Worm (Caenorhabditis elegans) whole organism, early embryonic: ENCODE results near the gene crh-1.

Experiments used
- B0310.2 ChIP-seq: sonication (generic microtip); optimal IDR thresholded peaks from 2 replicates; lab custom pipeline; 2016; ENCODE audit warnings: mild to moderate bottlenecking, missing genetic modification characterization, missing compliant biosample characterization
- F13C5.2 ChIP-seq: sonication (generic microtip); optimal IDR thresholded peaks from 2 replicates; lab custom pipeline; 2017; ENCODE audit warnings: mild to moderate bottlenecking, missing genetic modification characterization, inconsistent platforms, missing compliant biosample characterization
- aly-1 ChIP-seq: sonication (generic microtip); optimal IDR thresholded peaks from 2 replicates; lab custom pipeline; 2016; ENCODE audit warnings: missing genetic modification characterization, missing compliant biosample characterization
- ama-1 ChIP-seq: fragments of 150-350 bp; optimal IDR thresholded peaks from 2 replicates; lab custom pipeline; 2014
- ceh-13 ChIP-seq: fragments of 200-800 bp; sonication (Bioruptor generic); optimal IDR thresholded peaks from 2 replicates; lab custom pipeline; 2018; ENCODE audit warnings: mild to moderate bottlenecking, missing genetic modification characterization, missing compliant biosample characterization
- ceh-36 ChIP-seq: sonication (generic microtip); optimal IDR thresholded peaks from 2 replicates; lab custom pipeline; 2016; ENCODE audit warnings: missing genetic modification characterization, inconsistent platforms, missing compliant biosample characterization
- ets-7 ChIP-seq: sonication (generic microtip); optimal IDR thresholded peaks from 2 replicates; lab custom pipeline; 2016; ENCODE audit warnings: missing genotype, missing genetic modification characterization, missing compliant biosample characterization
- flt-1 ChIP-seq: fragments of 200-800 bp; sonication (Bioruptor generic); IDR thresholded peaks from 2 replicates; pipeline ENCODE4 v1.3.6; 2022; ENCODE audit warnings: missing genetic modification characterization, missing compliant biosample characterization
- hmbx-1 ChIP-seq: sonication (generic microtip); optimal IDR thresholded peaks from 2 replicates; lab custom pipeline; 2016; ENCODE audit warnings: mild to moderate bottlenecking, missing genetic modification characterization, missing compliant biosample characterization
- hmg-4 ChIP-seq: fragments of 200-800 bp; sonication (Bioruptor generic); optimal IDR thresholded peaks from 2 replicates; lab custom pipeline; 2018; ENCODE audit warnings: mild to moderate bottlenecking, missing genetic modification characterization, missing compliant biosample characterization
- hnd-1 ChIP-seq: sonication (generic microtip); optimal IDR thresholded peaks from 2 replicates; lab custom pipeline; 2016; ENCODE audit warnings: missing genetic modification characterization, missing compliant biosample characterization
- pes-1 ChIP-seq: fragments of 200-800 bp; sonication (Bioruptor generic); IDR thresholded peaks from 2 replicates; pipeline ENCODE4 v1.3.6; 2022; ENCODE audit warnings: missing genetic modification reagents, missing genetic modification characterization, missing compliant biosample characterization
- scrt-1 ChIP-seq: fragments of 200-800 bp; sonication (Bioruptor generic); IDR thresholded peaks from 2 replicates; pipeline ENCODE4 v1.3.6; 2022; ENCODE audit warnings: missing genetic modification characterization, missing compliant biosample characterization
- sea-1 ChIP-seq: fragments of 200-800 bp; sonication (Bioruptor generic); conservative IDR thresholded peaks from 2 replicates; pipeline ENCODE4 v1.3.6; 2022; ENCODE audit warnings: missing genetic modification characterization, missing compliant biosample characterization
- tbx-11 ChIP-seq: fragments of 200-800 bp; sonication (Bioruptor generic); IDR thresholded peaks from 2 replicates; pipeline ENCODE4 v1.3.6; 2022; ENCODE audit warnings: missing genetic modification characterization, missing compliant biosample characterization
- tbx-37 ChIP-seq: fragments of 200-800 bp; sonication (Bioruptor generic); conservative IDR thresholded peaks from 2 replicates; pipeline ENCODE4 v1.3.6; 2022; ENCODE audit warnings: missing genetic modification reagents, missing genetic modification characterization, missing compliant biosample characterization
- tra-4 ChIP-seq: sonication (generic microtip); optimal IDR thresholded peaks from 2 replicates; lab custom pipeline; 2017; ENCODE audit warnings: missing genetic modification characterization, missing compliant biosample characterization

The crh-1 gene

DNA sequence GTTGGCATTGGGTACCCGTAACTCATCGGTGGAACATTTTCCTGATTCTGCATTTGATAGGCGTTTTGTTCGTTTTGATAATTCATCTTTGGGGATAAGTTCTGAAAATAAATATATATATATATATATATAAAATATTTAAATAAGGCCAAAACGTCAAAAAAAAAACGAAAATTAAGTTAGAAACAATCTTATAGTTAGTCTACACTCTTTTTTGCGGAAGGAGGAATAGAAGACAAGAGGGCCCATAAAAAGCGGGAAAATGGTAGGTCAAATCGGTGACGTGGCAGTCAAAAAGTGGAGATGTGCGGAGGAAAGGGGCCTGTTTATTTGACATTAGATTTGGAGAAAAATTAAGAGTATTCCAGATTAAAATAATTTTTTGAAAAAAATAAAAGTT, 20.8 kb upstream of the crh-1 start, which contains the start of gene tbx-33:
TSS of gene tbx-33 (minus strand) at position 101 of the 400 bp plus-strand sequence.
- no peak for TF ChIP-seq F13C5.2 (tag; lab: Kevin White, UChicago)
- TF ChIP-seq sea-1 (GFP tag; lab: Robert Waterston, UW) = no peak
- TF ChIP-seq hmbx-1 (tag; lab: Kevin White, UChicago) = no peak
- TF ChIP-seq tra-4 (tag; lab: Kevin White, UChicago) = no peak
- no peak for TF ChIP-seq aly-1 (tag; lab: Kevin White, UChicago)
- TF ChIP-seq pes-1 (GFP tag; lab: Robert Waterston, UW) = no peak
- TF ChIP-seq hmg-4 (GFP tag; lab: Kevin White, UChicago) = no peak
- TF ChIP-seq tbx-37 (GFP tag; lab: Robert Waterston, UW) = no peak
- no peak for TF ChIP-seq ceh-13 (GFP tag; lab: Kevin White, UChicago)
- no peak for TF ChIP-seq flt-1 (GFP tag; lab: Robert Waterston, UW)
- TF ChIP-seq ama-1 = no peak
- no peak for TF ChIP-seq tbx-11 (GFP tag; lab: Robert Waterston, UW)
- TF ChIP-seq ets-7 (tag; lab: Kevin White, UChicago) = no peak

DNA sequence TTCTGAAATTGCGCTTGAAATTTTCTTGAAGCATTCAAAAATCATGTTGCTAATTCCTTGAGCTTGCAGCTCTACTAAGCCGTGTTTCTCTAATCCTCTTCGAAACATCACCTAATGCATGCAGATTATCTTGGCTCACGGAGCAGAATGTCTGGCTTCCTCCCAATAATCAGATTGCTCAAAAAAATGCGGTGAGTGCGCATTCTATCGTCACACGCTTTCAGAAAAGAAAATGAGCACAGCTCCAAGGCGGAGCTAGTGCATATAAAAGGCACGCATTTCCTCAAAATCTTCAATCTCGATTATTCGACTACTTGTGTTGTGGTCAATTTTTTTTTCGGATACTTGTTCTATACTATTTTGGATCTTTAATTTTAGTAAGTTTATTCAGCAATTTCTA, 16.2 kb upstream of the crh-1 start:
- no peak for TF ChIP-seq hmg-4 (GFP tag; lab: Kevin White, UChicago)
- TF ChIP-seq sea-1 (GFP tag; lab: Robert Waterston, UW) = no peak
- no peak for TF ChIP-seq hmbx-1 (tag; lab: Kevin White, UChicago)
- TF ChIP-seq tbx-11 (GFP tag; lab: Robert Waterston, UW) = no peak
- TF ChIP-seq ets-7 (tag; lab: Kevin White, UChicago) = no peak
- TF ChIP-seq ama-1 = no peak
- TF ChIP-seq flt-1 (GFP tag; lab: Robert Waterston, UW) = no peak
- no peak for TF ChIP-seq B0310.2

DNA sequence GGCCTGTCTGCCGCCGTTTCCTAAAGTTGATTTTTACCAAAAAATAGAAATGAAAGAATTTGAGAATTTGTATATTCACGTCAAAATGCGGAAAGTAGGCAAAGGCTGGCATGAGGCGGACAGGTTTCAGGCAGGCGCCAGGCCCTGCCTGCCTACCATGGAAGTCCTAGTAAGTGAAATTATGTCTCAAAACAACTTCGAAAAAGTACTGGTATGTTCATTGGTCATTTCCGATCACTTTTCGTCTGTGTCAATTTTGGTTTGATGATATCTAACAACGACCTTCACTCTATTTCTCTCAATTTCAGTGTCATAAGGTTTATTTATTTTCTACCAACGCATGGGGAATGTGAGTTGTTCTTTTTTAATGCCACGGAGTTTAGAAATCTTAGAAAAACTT, 7.4 kb upstream of the crh-1 start, which contains the start of gene faah-6:
TSS of gene faah-6 (plus strand) at position 301 of the 400 bp plus-strand sequence.
- no peak for TF ChIP-seq tbx-11 (GFP tag; lab: Robert Waterston, UW)
- TF ChIP-seq hnd-1 (tag; lab: Kevin White, UChicago) = no peak
- TF ChIP-seq pes-1 (GFP tag; lab: Robert Waterston, UW) = no peak
- TF ChIP-seq sea-1 (GFP tag; lab: Robert Waterston, UW) = no peak
- TF ChIP-seq scrt-1 = no peak
- TF ChIP-seq tra-4 (tag; lab: Kevin White, UChicago) = no peak
- no peak for TF ChIP-seq hmg-4 (GFP tag; lab: Kevin White, UChicago)
- no peak for TF ChIP-seq flt-1 (GFP tag; lab: Robert Waterston, UW)
- no peak for TF ChIP-seq ets-7 (tag; lab: Kevin White, UChicago)
- no peak for TF ChIP-seq ama-1
- TF ChIP-seq ceh-13 (GFP tag; lab: Kevin White, UChicago) = no peak
- no peak for TF ChIP-seq aly-1 (tag; lab: Kevin White, UChicago)
- no peak for TF ChIP-seq B0310.2
- no peak for TF ChIP-seq ceh-36 (tag; lab: Kevin White, UChicago)
- TF ChIP-seq hmbx-1 (tag; lab: Kevin White, UChicago) = no peak
- no peak for TF ChIP-seq tbx-37 (GFP tag; lab: Robert Waterston, UW)
- TF ChIP-seq F13C5.2 (tag; lab: Kevin White, UChicago) = no peak

DNA sequence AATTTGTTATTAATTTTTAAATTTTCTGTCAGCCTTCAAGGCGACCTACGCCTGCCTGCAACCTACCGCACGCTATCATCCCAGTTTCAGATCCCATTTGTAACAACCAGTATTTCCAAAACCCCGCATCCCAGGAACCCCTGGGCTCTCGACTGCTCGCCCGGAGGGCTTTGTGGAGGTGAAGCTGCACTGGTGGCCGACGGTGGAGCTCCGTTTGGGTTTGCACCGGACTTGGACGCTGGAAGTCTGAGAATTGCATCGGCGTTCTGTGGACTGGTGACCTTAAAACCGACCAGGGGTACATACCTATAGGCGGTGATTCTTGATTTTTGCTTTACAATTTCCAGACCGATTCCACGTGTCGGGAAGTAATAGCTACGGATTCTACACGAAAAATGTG, 6.1 kb upstream of the crh-1 start:
- TF ChIP-seq flt-1 (GFP tag; lab: Robert Waterston, UW) (no peak), ets-7 (tag; lab: Kevin White, UChicago) (no peak), ama-1 (no peak), F13C5.2 (tag; lab: Kevin White, UChicago) (no peak), hmg-4 (GFP tag; lab: Kevin White, UChicago) (no peak), aly-1 (tag; lab: Kevin White, UChicago) (no peak), B0310.2 (no peak), sea-1 (GFP tag; lab: Robert Waterston, UW) (no peak), tbx-37 (GFP tag; lab: Robert Waterston, UW) (no peak), scrt-1 (no peak), pes-1 (GFP tag; lab: Robert Waterston, UW) (no peak), tbx-11 (GFP tag; lab: Robert Waterston, UW) (no peak), tra-4 (tag; lab: Kevin White, UChicago) (no peak), ceh-36 (tag; lab: Kevin White, UChicago) (no peak), hmbx-1 (tag; lab: Kevin White, UChicago) (no peak), ceh-13 (GFP tag; lab: Kevin White, UChicago) (no peak), hnd-1 (tag; lab: Kevin White, UChicago) (no peak)

DNA sequence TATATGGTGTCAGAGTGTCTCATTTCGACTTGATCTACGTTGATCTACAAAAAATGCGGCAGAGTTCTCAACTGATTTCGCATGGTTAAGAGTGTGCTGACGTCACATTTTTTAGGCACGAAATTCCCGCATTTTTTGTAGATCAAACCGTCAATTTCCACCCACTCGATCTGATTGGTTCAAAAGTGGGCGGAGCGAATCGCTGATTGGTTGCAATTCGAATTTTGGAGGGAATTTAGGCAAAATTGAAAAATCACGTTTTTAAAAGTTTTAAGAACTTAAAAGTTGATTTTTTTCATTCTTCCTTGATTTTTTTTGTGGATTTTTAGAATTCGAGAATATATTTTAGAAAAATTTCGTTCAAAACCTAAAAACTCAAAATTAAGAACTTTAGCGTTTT, 1.2 kb upstream of the crh-1 start:
- TF ChIP-seq ets-7 (tag; lab: Kevin White, UChicago) (no peak), aly-1 (tag; lab: Kevin White, UChicago) (no peak), flt-1 (GFP tag; lab: Robert Waterston, UW) (no peak), hmbx-1 (tag; lab: Kevin White, UChicago) (no peak), ceh-13 (GFP tag; lab: Kevin White, UChicago) (no peak), ama-1 (no peak), hnd-1 (tag; lab: Kevin White, UChicago) (no peak)

DNA sequence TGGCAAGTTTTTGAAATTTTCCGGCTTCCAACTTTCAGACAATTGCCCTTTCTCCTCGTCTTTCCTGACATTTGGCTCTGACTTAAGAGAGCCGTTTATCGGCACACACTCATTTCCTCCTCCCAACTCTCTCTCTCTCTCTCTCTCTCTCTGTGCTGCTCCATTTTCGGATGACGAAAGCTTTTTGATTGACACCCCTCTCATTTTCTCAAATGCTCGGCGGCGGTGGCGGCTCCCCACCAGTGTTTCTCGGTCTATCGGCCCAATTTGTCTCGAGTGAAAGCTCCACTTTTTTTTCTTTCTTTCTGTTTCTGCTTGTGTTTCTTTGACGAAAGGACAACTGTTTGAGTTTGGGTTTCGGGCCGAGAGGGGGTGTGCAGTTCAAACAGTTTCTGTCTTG, 2.2 kb downstream of the crh-1 start:
- TF ChIP-seq ama-1 = no peak
- TF ChIP-seq scrt-1 = no peak
- TF ChIP-seq F13C5.2 (tag; lab: Kevin White, UChicago) = no peak
- TF ChIP-seq hmg-4 (GFP tag; lab: Kevin White, UChicago) = no peak
- TF ChIP-seq ets-7 (tag; lab: Kevin White, UChicago) = no peak
- TF ChIP-seq ceh-13 (GFP tag; lab: Kevin White, UChicago) = no peak
- no peak for TF ChIP-seq tbx-37 (GFP tag; lab: Robert Waterston, UW)
- TF ChIP-seq tbx-11 (GFP tag; lab: Robert Waterston, UW) = no peak

DNA sequence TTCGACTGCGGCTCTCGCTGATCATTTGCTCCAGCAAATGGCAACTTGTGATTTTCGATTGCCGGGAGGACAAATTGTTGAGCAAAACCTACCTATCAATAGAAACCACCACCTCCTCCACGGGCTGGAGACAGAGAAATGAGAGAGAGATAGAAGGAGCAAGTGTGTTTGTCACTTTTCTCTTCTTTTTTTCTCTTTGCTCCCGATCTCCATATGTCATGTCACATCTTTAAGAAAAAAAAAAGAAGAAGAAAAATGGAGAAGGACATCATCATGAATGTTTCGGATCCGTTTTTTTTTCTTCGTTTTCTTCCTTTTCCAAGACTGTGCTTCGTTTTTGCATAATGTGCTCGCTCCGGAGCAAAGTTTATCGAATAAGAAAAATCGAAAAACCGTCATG, 3.2 kb downstream of the crh-1 start:
- TF ChIP-seq scrt-1 = no peak
- no peak for TF ChIP-seq B0310.2
- TF ChIP-seq hmg-4 (GFP tag; lab: Kevin White, UChicago) = no peak
- no peak for TF ChIP-seq tbx-37 (GFP tag; lab: Robert Waterston, UW)
- no peak for TF ChIP-seq sea-1 (GFP tag; lab: Robert Waterston, UW)
- no peak for TF ChIP-seq ceh-36 (tag; lab: Kevin White, UChicago)
- TF ChIP-seq tbx-11 (GFP tag; lab: Robert Waterston, UW) = no peak
- TF ChIP-seq aly-1 (tag; lab: Kevin White, UChicago) = no peak
- TF ChIP-seq F13C5.2 (tag; lab: Kevin White, UChicago) = no peak
- no peak for TF ChIP-seq ama-1
- TF ChIP-seq flt-1 (GFP tag; lab: Robert Waterston, UW) = no peak
- TF ChIP-seq pes-1 (GFP tag; lab: Robert Waterston, UW) = no peak
- no peak for TF ChIP-seq hmbx-1 (tag; lab: Kevin White, UChicago)
- TF ChIP-seq tra-4 (tag; lab: Kevin White, UChicago) = no peak
- TF ChIP-seq ceh-13 (GFP tag; lab: Kevin White, UChicago) = no peak
- TF ChIP-seq hnd-1 (tag; lab: Kevin White, UChicago) = no peak
- no peak for TF ChIP-seq ets-7 (tag; lab: Kevin White, UChicago)
